Worm (Caenorhabditis elegans): ENCODE data around the gene col-162.

DNA sequence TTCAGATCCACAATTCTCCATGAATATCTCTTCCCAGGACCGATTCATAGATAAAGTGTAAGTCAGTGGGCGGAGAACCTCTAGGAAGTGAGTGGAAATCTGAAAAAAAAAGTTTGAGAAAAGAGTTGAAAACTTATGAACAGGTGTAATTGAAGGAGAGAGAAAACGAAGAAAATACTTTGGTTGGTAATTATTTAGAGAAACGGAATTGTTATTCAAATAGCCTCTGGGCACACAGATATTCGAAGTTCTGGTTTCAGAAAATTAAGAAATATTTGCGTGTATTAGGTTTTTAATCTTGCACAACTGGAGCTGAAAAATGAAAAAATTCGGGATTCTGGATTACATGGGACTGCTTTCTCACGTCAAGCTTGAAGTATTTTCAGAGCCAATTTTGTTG is 38.0 kb downstream of the col-162 start, which contains the start of gene T10G3.2:
- TF ChIP-seq unc-39 (tag; optimal IDR thresholded peaks at IDR 0.05), result no peak
- TF ChIP-seq pha-4 (tag; optimal IDR thresholded peaks at IDR 0.05), result no peak
- no peak for TF ChIP-seq elt-1 (tag; optimal IDR thresholded peaks at IDR 0.05; ENCODE audit: borderline replicate concordance, insufficient read depth)
- TF ChIP-seq lsy-2 (tag; optimal IDR thresholded peaks at IDR 0.05), result no peak
- TF ChIP-seq ham-2 (GFP tag; optimal IDR thresholded peaks at IDR 0.05), result no peak

All from whole organism, mixed stage, embryonic.